Fruit fly (Drosophila melanogaster): ENCODE results near the gene Ent2.

The Ent2 gene

dm6 chr2L:6536044-6536581, 26.0 kb upstream of the Ent2 start (continued):
- TF ChIP-seq CG34422 (GFP tag; IDR thresholded peaks at IDR 0.05) (peak; percentile 27; the same call in 1 of the 3 replicates), CG16813 (GFP tag; IDR thresholded peaks at IDR 0.05; ENCODE audit: partially characterized antibody) (peak; percentile 14; the same call in 1 of the 3 replicates), Opbp (GFP tag; IDR thresholded peaks at IDR 0.05; ENCODE audit: partially characterized antibody) (peak; percentile 73; the same call in 2 of the 3 replicates), CG2712 (tag; optimal IDR thresholded peaks at IDR 0.05) (peak; percentile 81), CG12942 (GFP tag; optimal IDR thresholded peaks at IDR 0.05) (no peak), knrl (GFP tag; IDR thresholded peaks at IDR 0.05; ENCODE audit: partially characterized antibody) (0 out of 3 replicates have a peak, but pooled peaks have one; percentile 33), Trl (optimal IDR thresholded peaks at IDR 0.05) (peak in 1 of 2 experiments; percentile 9), Trl (GFP tag; optimal IDR thresholded peaks at IDR 0.05) (no peak), grn (GFP tag; optimal IDR thresholded peaks at IDR 0.05) (no peak), Nf-YB (GFP tag; optimal IDR thresholded peaks at IDR 0.05) (peak; percentile 97), ato (GFP tag; IDR thresholded peaks at IDR 0.05; ENCODE audit: partially characterized antibody) (peak; percentile 37; the same call in 1 of the 2 replicates), unc-4 (GFP tag; IDR thresholded peaks at IDR 0.05; ENCODE audit: partially characterized antibody) (peak; percentile 39; the same call in 1 of the 2 replicates), crol (GFP tag; IDR thresholded peaks at IDR 0.05) (0 out of 2 replicates have a peak, but pooled peaks have one; percentile 7), Dll (GFP tag; IDR thresholded peaks at IDR 0.05; ENCODE audit: partially characterized antibody) (0 out of 4 replicates have a peak, but pooled peaks have one; percentile 28), amos (GFP tag; IDR thresholded peaks at IDR 0.05; ENCODE audit: partially characterized antibody) (peak; percentile 60; the same call in 1 of the 2 replicates), gcm (GFP tag; optimal IDR thresholded peaks at IDR 0.05) (peak; percentile 68), cg (GFP tag; optimal IDR thresholded peaks at IDR 0.05) (peak; percentile 26), ash1 (GFP tag; optimal IDR thresholded peaks at IDR 0.05) (peak; percentile 8), ttk (GFP tag; IDR thresholded peaks at IDR 0.05) (peak; percentile 15; the same call in 1 of the 2 replicates), sens (GFP tag) (peak; percentile 22), seq (GFP tag; IDR thresholded peaks at IDR 0.05) (peak; percentile 55; the same call in 1 of the 2 replicates), Scr (GFP tag; IDR thresholded peaks at IDR 0.05; ENCODE audit: partially characterized antibody) (peak; percentile 47; the same call in 1 of the 2 replicates), lov (optimal IDR thresholded peaks at IDR 0.05) (no peak), lov (GFP tag; IDR thresholded peaks at IDR 0.05) (0 out of 3 replicates have a peak, but pooled peaks have one; percentile 34), CG4730 (GFP tag; IDR thresholded peaks at IDR 0.05) (no peak), Hand (GFP tag; optimal IDR thresholded peaks at IDR 0.05) (no peak), oc (tag; optimal IDR thresholded peaks at IDR 0.05) (peak; percentile 41), pros (GFP tag; optimal IDR thresholded peaks at IDR 0.05) (peak; percentile 66), mld (GFP tag; IDR thresholded peaks at IDR 0.05; ENCODE audit: partially characterized antibody) (0 out of 3 replicates have a peak, but pooled peaks have one; percentile 63), so (GFP tag; IDR thresholded peaks at IDR 0.05) (0 out of 3 replicates have a peak, but pooled peaks have one; percentile 14), CG5953 (GFP tag; IDR thresholded peaks at IDR 0.05) (no peak), trem (tag; optimal IDR thresholded peaks at IDR 0.05) (peak; percentile 15), CG32772 (GFP tag; IDR thresholded peaks at IDR 0.05) (peak; percentile 41; the same call in 1 of the 2 replicates), z (GFP tag; IDR thresholded peaks at IDR 0.05) (peak; percentile 100), Nf-YC (tag; optimal IDR thresholded peaks at IDR 0.05) (peak; percentile 97), bbx (GFP tag; IDR thresholded peaks at IDR 0.05; ENCODE audit: partially characterized antibody) (peak; percentile 74), abd-A (tag; optimal IDR thresholded peaks at IDR 0.05) (peak; percentile 52), chinmo (GFP tag; IDR thresholded peaks at IDR 0.05; ENCODE audit: partially characterized antibody) (peak; percentile 82; the same call in 1 of the 4 replicates), CG17568 (GFP tag; optimal IDR thresholded peaks at IDR 0.05) (peak; percentile 25), Stat92E (GFP tag; optimal IDR thresholded peaks at IDR 0.05) (peak in 1 of 3 experiments; percentile 13), Deaf1 (tag; optimal IDR thresholded peaks at IDR 0.05) (peak; percentile 97), sqz (GFP tag; optimal IDR thresholded peaks at IDR 0.05) (peak; percentile 84), CG1832 (GFP tag; optimal IDR thresholded peaks at IDR 0.05) (peak; percentile 94), HLH3B (GFP tag; IDR thresholded peaks at IDR 0.05) (no peak), CG32767 (GFP tag; IDR thresholded peaks at IDR 0.05) (0 out of 2 replicates have a peak, but pooled peaks have one; percentile 31), ewg (GFP tag; optimal IDR thresholded peaks at IDR 0.05) (peak; percentile 33), zf30C (GFP tag; optimal IDR thresholded peaks at IDR 0.05) (peak; percentile 64)

All from whole organism, embryonic.